Fruit fly (Drosophila melanogaster): Measurements from ENCODE around the gene CG17612.

- TF ChIP-seq dmrt93B (GFP tag; optimal IDR thresholded peaks at IDR 0.05) (no peak), Hr83 (GFP tag; optimal IDR thresholded peaks at IDR 0.05; ENCODE audit: poor library complexity, severe bottlenecking) (no peak), usp (GFP tag; optimal IDR thresholded peaks at IDR 0.05) (no peak), Hnf4 (GFP tag; optimal IDR thresholded peaks at IDR 0.05) (no peak)
These were observed 28.3 kb upstream of the CG17612 start, which contains the start of gene CG43055 for dm6 chr2L:4410855-4411254.

Data from whole organism, wandering third instar larva.